Worm (Caenorhabditis elegans) whole organism, late embryonic: ENCODE measurements around the gene Y55F3AM.21.

Experiments
- C08G9.2 ChIP-seq: sonication (generic microtip); optimal IDR thresholded peaks from 2 replicates; lab custom pipeline; 2016; ENCODE audit warnings: mild to moderate bottlenecking, missing genetic modification characterization, moderate library complexity, missing compliant biosample characterization
- C38D4.7 ChIP-seq: fragments of 200-800 bp; sonication (Bioruptor generic); optimal IDR thresholded peaks from 2 replicates; lab custom pipeline; 2018; ENCODE audit warnings: mild to moderate bottlenecking, missing genetic modification characterization, moderate library complexity, missing compliant biosample characterization
- T23F11.4 ChIP-seq: fragments of 200-800 bp; sonication (Bioruptor generic); optimal IDR thresholded peaks from 2 replicates; lab custom pipeline; 2018; ENCODE audit warnings: mild to moderate bottlenecking, missing genetic modification characterization, missing compliant biosample characterization
- Y22D7AL.16 ChIP-seq: sonication (generic microtip); optimal IDR thresholded peaks from 2 replicates; lab custom pipeline; 2016; ENCODE audit warnings: missing genetic modification characterization, missing compliant biosample characterization
- ahr-1 ChIP-seq: sonication (generic microtip); optimal IDR thresholded peaks from 2 replicates; lab custom pipeline; 2016; ENCODE audit warnings: missing genetic modification characterization, missing compliant biosample characterization
- ama-1 ChIP-seq: fragments of 150-350 bp; optimal IDR thresholded peaks from 2 replicates; lab custom pipeline; 2014
- ceh-14 ChIP-seq: sonication (generic microtip); optimal IDR thresholded peaks from 2 replicates; lab custom pipeline; 2016; ENCODE audit warnings: missing genotype, missing genetic modification characterization, missing compliant biosample characterization
- ceh-18 ChIP-seq: sonication (generic microtip); optimal IDR thresholded peaks from 2 replicates; lab custom pipeline; 2016; ENCODE audit warnings: missing genetic modification characterization, missing compliant biosample characterization
- ceh-19 ChIP-seq: fragments of 200-800 bp; sonication (Bioruptor generic); optimal IDR thresholded peaks from 2 replicates; lab custom pipeline; 2018; ENCODE audit warnings: mild to moderate bottlenecking, missing genetic modification characterization, missing compliant biosample characterization
- ceh-2 ChIP-seq: sonication (generic microtip); optimal IDR thresholded peaks from 2 replicates; lab custom pipeline; 2016; ENCODE audit warnings: missing genotype, missing genetic modification characterization, missing compliant biosample characterization
- ceh-24 ChIP-seq: sonication (generic microtip); optimal IDR thresholded peaks from 2 replicates; lab custom pipeline; 2016; ENCODE audit warnings: mild to moderate bottlenecking, missing genetic modification characterization, missing compliant biosample characterization
- ceh-30 ChIP-seq: fragments of 150-350 bp; optimal IDR thresholded peaks from 2 replicates; lab custom pipeline; 2014; ENCODE audit warnings: missing biosample characterization, missing genetic modification characterization
- ceh-31 ChIP-seq: sonication (generic microtip); optimal IDR thresholded peaks from 2 replicates; lab custom pipeline; 2016; ENCODE audit warnings: missing genetic modification characterization, missing compliant biosample characterization
- ceh-34 ChIP-seq: sonication (generic microtip); optimal IDR thresholded peaks from 2 replicates; lab custom pipeline; 2016; ENCODE audit warnings: mild to moderate bottlenecking, missing genetic modification characterization, missing compliant biosample characterization
- ceh-48 ChIP-seq: sonication (generic microtip); optimal IDR thresholded peaks from 2 replicates; lab custom pipeline; 2016; ENCODE audit warnings: missing genetic modification characterization, inconsistent platforms, missing compliant biosample characterization
- ceh-9 ChIP-seq: sonication (generic microtip); optimal IDR thresholded peaks from 2 replicates; lab custom pipeline; 2016; ENCODE audit warnings: mild to moderate bottlenecking, missing genetic modification characterization, inconsistent platforms, missing compliant biosample characterization
- che-1 ChIP-seq: sonication (generic microtip); optimal IDR thresholded peaks from 2 replicates; lab custom pipeline; 2016; ENCODE audit warnings: mild to moderate bottlenecking, missing genetic modification characterization, missing compliant biosample characterization
- dmd-4 ChIP-seq: sonication (generic microtip); optimal IDR thresholded peaks from 2 replicates; lab custom pipeline; 2016; ENCODE audit warnings: borderline replicate concordance, missing genetic modification characterization, missing compliant biosample characterization
- dve-1 ChIP-seq: sonication (generic microtip); optimal IDR thresholded peaks from 2 replicates; lab custom pipeline; 2017; ENCODE audit warnings: antibody characterized with exemption, mild to moderate bottlenecking, missing genetic modification characterization, missing compliant biosample characterization
- elt-2 ChIP-seq: sonication (generic microtip); optimal IDR thresholded peaks from 2 replicates; lab custom pipeline; 2016; ENCODE audit warnings: missing genetic modification reagents, missing genetic modification characterization, missing compliant biosample characterization
- elt-4 ChIP-seq: sonication (generic microtip); optimal IDR thresholded peaks from 2 replicates; lab custom pipeline; 2016; ENCODE audit warnings: missing genetic modification characterization, missing compliant biosample characterization
- ets-4 ChIP-seq: sonication (generic microtip); optimal IDR thresholded peaks from 2 replicates; lab custom pipeline; 2016; ENCODE audit warnings: missing genetic modification characterization, missing compliant biosample characterization
- eyg-1 ChIP-seq: sonication (generic microtip); optimal IDR thresholded peaks from 2 replicates; lab custom pipeline; 2016; ENCODE audit warnings: missing genotype, missing genetic modification characterization, missing compliant biosample characterization
- gmeb-2 ChIP-seq: sonication (generic microtip); optimal IDR thresholded peaks from 2 replicates; lab custom pipeline; 2016; ENCODE audit warnings: missing genetic modification characterization, inconsistent platforms, missing compliant biosample characterization
- hlh-13 ChIP-seq: fragments of 200-800 bp; sonication (Bioruptor generic); optimal IDR thresholded peaks from 2 replicates; lab custom pipeline; 2018; ENCODE audit warnings: mild to moderate bottlenecking, missing genetic modification characterization, missing compliant biosample characterization
- hlh-30 ChIP-seq: sonication (generic microtip); optimal IDR thresholded peaks from 2 replicates; lab custom pipeline; 2017; ENCODE audit warnings: antibody characterized with exemption, missing genetic modification characterization, missing compliant biosample characterization; ENCODE audit not compliant: insufficient read depth
- lim-6 ChIP-seq: sonication (generic microtip); optimal IDR thresholded peaks from 2 replicates; lab custom pipeline; 2016; ENCODE audit warnings: missing genetic modification characterization, missing compliant biosample characterization
- lin-11 ChIP-seq: fragments of 200-800 bp; sonication (Bioruptor generic); optimal IDR thresholded peaks from 2 replicates; lab custom pipeline; 2018; ENCODE audit warnings: mild to moderate bottlenecking, missing genetic modification characterization, missing compliant biosample characterization
- madf-2 ChIP-seq: sonication (generic microtip); optimal IDR thresholded peaks from 2 replicates; lab custom pipeline; 2017; ENCODE audit warnings: missing genetic modification characterization, missing compliant biosample characterization
- nhr-232 ChIP-seq: sonication (generic microtip); optimal IDR thresholded peaks from 2 replicates; lab custom pipeline; 2016; ENCODE audit warnings: missing genetic modification characterization, missing compliant biosample characterization
- odd-2 ChIP-seq: sonication (generic microtip); optimal IDR thresholded peaks from 2 replicates; lab custom pipeline; 2017; ENCODE audit warnings: antibody characterized with exemption, mild to moderate bottlenecking, missing genetic modification characterization, missing compliant biosample characterization
- pag-3 ChIP-seq: sonication (generic microtip); optimal IDR thresholded peaks from 2 replicates; lab custom pipeline; 2016; ENCODE audit warnings: missing compliant biosample characterization, missing genetic modification characterization, borderline replicate concordance
- pat-9 ChIP-seq: fragments of 200-800 bp; sonication (Bioruptor generic); optimal IDR thresholded peaks from 2 replicates; lab custom pipeline; 2018; ENCODE audit warnings: mild to moderate bottlenecking, missing genetic modification characterization, moderate library complexity, missing compliant biosample characterization
- pax-1 ChIP-seq: fragments of 150-350 bp; optimal IDR thresholded peaks from 2 replicates; lab custom pipeline; 2014; ENCODE audit warnings: missing biosample characterization, missing genetic modification characterization
- pha-2 ChIP-seq: sonication (generic microtip); optimal IDR thresholded peaks from 2 replicates; lab custom pipeline; 2017; ENCODE audit warnings: mild to moderate bottlenecking, missing genetic modification characterization, missing compliant biosample characterization
- pha-4 ChIP-seq: fragments of 150-350 bp; optimal IDR thresholded peaks from 2 replicates; lab custom pipeline; 2018; ENCODE audit warnings: missing biosample characterization, missing genetic modification reagents, missing genetic modification characterization
- pros-1 ChIP-seq: fragments of 150-350 bp; optimal IDR thresholded peaks from 2 replicates; lab custom pipeline; 2014; ENCODE audit warnings: missing biosample characterization, missing genetic modification reagents, missing genetic modification characterization
- ref-2 ChIP-seq: sonication (generic microtip); optimal IDR thresholded peaks from 2 replicates; lab custom pipeline; 2016; ENCODE audit warnings: missing genetic modification characterization, missing compliant biosample characterization
- tbx-2 ChIP-seq: sonication (generic microtip); optimal IDR thresholded peaks from 2 replicates; lab custom pipeline; 2016; ENCODE audit warnings: missing genetic modification characterization, missing compliant biosample characterization
- tbx-7 ChIP-seq: sonication (generic microtip); optimal IDR thresholded peaks from 2 replicates; lab custom pipeline; 2016; ENCODE audit warnings: missing genotype, missing genetic modification characterization, missing compliant biosample characterization
- ttx-3 ChIP-seq: sonication (generic microtip); optimal IDR thresholded peaks from 2 replicates; lab custom pipeline; 2016; ENCODE audit warnings: missing genetic modification reagents, missing genetic modification characterization, missing compliant biosample characterization
- unc-3 ChIP-seq, 2 experiments: fragments of 200-800 bp in 1 of 2; sonication (Bioruptor generic) in 1 of 2; sonication (generic microtip) in 1 of 2; conservative IDR thresholded peaks in 1 of 2; optimal IDR thresholded peaks in 1 of 2; 2 replicates each; pipeline versions ENCODE4 v1.3.6 to Lab custom; 2016 to 2022; ENCODE audit warnings: missing compliant biosample characterization in 2 of 2, missing genetic modification characterization in 2 of 2, missing genetic modification reagents in 1 of 2
- unc-42 ChIP-seq: sonication (generic microtip); optimal IDR thresholded peaks from 2 replicates; lab custom pipeline; 2016; ENCODE audit warnings: missing genotype, missing genetic modification characterization, missing compliant biosample characterization
- unc-86 ChIP-seq: sonication (generic microtip); optimal IDR thresholded peaks from 2 replicates; lab custom pipeline; 2016; ENCODE audit warnings: missing genetic modification characterization, missing compliant biosample characterization
- ztf-16 ChIP-seq: sonication (generic microtip); optimal IDR thresholded peaks from 2 replicates; lab custom pipeline; 2017; ENCODE audit warnings: missing genetic modification characterization, missing compliant biosample characterization

The Y55F3AM.21 gene

DNA sequence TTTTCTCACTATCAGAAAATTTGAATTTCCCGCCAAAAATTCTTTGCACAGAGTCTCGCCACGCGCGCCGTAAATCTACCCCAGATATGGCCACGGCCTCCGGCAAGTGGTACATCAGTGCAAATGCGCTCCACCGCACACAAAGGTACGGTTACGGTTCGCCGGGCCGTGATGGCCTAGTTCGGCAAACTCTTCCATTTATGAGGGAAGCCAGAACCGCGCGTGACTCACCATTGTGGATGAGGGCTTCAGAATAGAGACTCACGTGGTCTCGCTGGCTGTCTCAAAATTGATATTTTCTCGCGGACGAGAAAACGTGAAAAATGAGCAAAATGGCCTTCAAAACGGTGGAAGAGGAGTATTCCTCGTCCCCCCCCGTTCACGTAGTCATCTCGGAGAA, 31.7 kb downstream of the Y55F3AM.21 start:
- TF ChIP-seq ceh-30 (no peak), elt-4 (tag; lab: Kevin White, UChicago) (no peak), ceh-31 (tag; lab: Kevin White, UChicago) (peak; percentile 9), ref-2 (peak; percentile 23)

DNA sequence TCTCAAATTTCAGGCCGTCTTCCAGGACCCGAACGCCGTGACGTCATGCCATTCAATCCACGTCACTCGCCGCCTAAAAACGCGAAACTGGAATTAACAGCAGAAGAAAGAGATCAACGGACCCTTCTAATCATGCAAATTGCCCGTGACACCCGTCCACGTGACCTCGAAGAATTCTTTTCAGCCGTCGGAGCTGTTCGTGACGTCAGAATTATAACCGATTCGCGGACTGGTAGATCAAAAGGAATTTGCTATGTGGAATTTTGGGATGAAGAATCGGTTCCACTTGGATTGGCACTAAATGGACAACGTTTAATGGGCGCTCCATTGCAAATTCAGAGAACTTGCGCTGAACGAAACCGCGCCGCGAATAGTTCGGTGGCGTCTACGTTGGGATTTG, 36.1 kb downstream of the Y55F3AM.21 start:
- TF ChIP-seq dve-1 (tag; lab: Kevin White, UChicago) (no peak), T23F11.4 (GFP tag; lab: Kevin White, UChicago) (no peak), ceh-24 (tag; lab: Kevin White, UChicago) (no peak), ceh-2 (tag; lab: Kevin White, UChicago) (no peak), ref-2 (no peak), ceh-19 (GFP tag; lab: Kevin White, UChicago) (no peak), ceh-34 (no peak), pat-9 (tag; lab: Kevin White, UChicago) (no peak), eyg-1 (tag; lab: Kevin White, UChicago) (no peak), tbx-7 (tag; lab: Kevin White, UChicago) (no peak), lim-6 (tag; lab: Kevin White, UChicago) (no peak), ztf-16 (tag; lab: Kevin White, UChicago) (no peak), hlh-13 (GFP tag; lab: Kevin White, UChicago) (no peak), ceh-30 (no peak), C08G9.2 (tag; lab: Kevin White, UChicago) (no peak), ama-1 (lab: Kevin White, UChicago) (no peak), ahr-1 (tag; lab: Kevin White, UChicago) (no peak), ceh-14 (tag; lab: Kevin White, UChicago) (no peak), hlh-30 (tag; lab: Kevin White, UChicago) (no peak)

DNA sequence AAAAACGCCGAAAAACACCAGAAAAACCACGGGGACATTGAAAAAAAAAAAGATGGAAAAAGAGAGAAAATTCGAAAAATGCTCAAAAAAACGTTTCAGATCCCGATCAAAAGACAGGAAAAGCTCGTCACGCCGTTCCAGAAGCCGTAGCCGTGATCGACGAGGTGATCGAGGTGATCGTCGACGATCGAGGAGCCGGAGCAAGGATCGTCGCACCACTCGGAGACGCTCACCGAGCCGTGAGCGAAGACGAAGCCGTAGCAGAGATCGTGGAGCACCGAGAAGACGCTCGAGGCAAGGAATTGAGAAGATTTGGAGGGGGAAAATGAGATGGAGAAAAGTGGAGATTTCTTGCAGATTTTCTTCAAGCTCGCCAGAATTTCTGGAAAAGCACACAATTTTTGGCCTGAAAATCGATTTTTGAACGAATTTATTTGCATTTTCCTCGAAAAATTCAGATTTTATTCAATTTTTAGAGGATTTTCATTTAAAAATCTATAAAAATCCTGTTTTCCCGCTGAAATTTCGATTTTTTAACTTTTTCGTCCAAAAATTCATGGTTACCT, 38.2 kb downstream of the Y55F3AM.21 start:
- TF ChIP-seq pax-1 (tag; lab: Kevin White, UChicago): no peak
- no peak for TF ChIP-seq lin-11 (tag; lab: Kevin White, UChicago)
- TF ChIP-seq pha-2 (tag; lab: Kevin White, UChicago): no peak
- TF ChIP-seq ets-4 (tag; lab: Kevin White, UChicago): no peak
- TF ChIP-seq pat-9 (tag; lab: Kevin White, UChicago): no peak
- no peak for TF ChIP-seq pros-1 (tag; lab: Kevin White, UChicago)
- no peak for TF ChIP-seq unc-3 (GFP tag; conservative IDR thresholded peaks at IDR 0.05; lab: Robert Waterston, UW)
- no peak for TF ChIP-seq unc-3 (tag; optimal IDR thresholded peaks at IDR 0.05; lab: Kevin White, UChicago)
- TF ChIP-seq ceh-19 (GFP tag; lab: Kevin White, UChicago): no peak
- no peak for TF ChIP-seq dve-1 (tag; lab: Kevin White, UChicago)
- no peak for TF ChIP-seq Y22D7AL.16 (tag; lab: Kevin White, UChicago)
- TF ChIP-seq gmeb-2 (tag; lab: Kevin White, UChicago): no peak
- TF ChIP-seq ceh-9: no peak
- no peak for TF ChIP-seq unc-86
- TF ChIP-seq dmd-4 (tag; lab: Kevin White, UChicago): no peak
- no peak for TF ChIP-seq odd-2 (tag; lab: Kevin White, UChicago)
- TF ChIP-seq ref-2: no peak
- TF ChIP-seq, all 69 proteins: peak for 0

DNA sequence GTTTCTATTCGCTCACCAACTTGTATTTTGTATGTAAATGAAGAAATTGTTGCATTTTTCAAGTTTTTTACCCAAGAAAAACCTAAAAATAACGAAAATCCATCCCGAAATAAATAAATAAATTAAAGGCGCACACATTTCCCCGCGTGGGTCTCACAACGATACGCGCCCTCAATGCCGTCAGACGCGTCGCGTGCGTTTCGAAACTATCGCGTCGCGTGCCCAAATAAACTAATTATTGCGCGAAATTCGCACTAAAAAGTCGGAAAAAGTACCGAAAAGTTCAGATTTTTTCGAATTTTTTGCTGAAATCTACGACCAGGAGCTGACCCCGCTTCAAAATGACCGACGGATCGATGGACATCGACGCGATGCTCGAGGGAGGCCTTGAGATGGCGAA, 39.0 kb downstream of the Y55F3AM.21 start, which contains the start of gene rbm-39:
Gene rbm-39, plus strand, starts transcription at position 178 of the 400 bp plus-strand sequence.
- no peak for TF ChIP-seq elt-2 (tag; lab: Kevin White, UChicago)
- TF ChIP-seq nhr-232 (tag; lab: Kevin White, UChicago): no peak
- TF ChIP-seq unc-42: peak; percentile 99
- TF ChIP-seq unc-86: no peak
- peak; percentile 5 for TF ChIP-seq ceh-48
- peak; percentile 40 for TF ChIP-seq pax-1 (tag; lab: Kevin White, UChicago)
- no peak for TF ChIP-seq ceh-9
- TF ChIP-seq ets-4 (tag; lab: Kevin White, UChicago): no peak
- TF ChIP-seq ceh-14 (tag; lab: Kevin White, UChicago): peak; percentile 43
- peak; percentile 22 for TF ChIP-seq ceh-18 (tag; lab: Kevin White, UChicago)
- peak; percentile 55 for TF ChIP-seq ceh-31 (tag; lab: Kevin White, UChicago)
- no peak for TF ChIP-seq C38D4.7
- TF ChIP-seq tbx-2 (tag; lab: Kevin White, UChicago): peak; percentile 43
- TF ChIP-seq ceh-2 (tag; lab: Kevin White, UChicago): peak; percentile 18
- TF ChIP-seq pha-4 (tag; lab: Kevin White, UChicago): no peak
- TF ChIP-seq hlh-30 (tag; lab: Kevin White, UChicago): peak; percentile 83
- no peak for TF ChIP-seq pag-3
- no peak for TF ChIP-seq ceh-30
- peak; percentile 39 for TF ChIP-seq ceh-34
- peak; percentile 21 for TF ChIP-seq madf-2
- peak; percentile 11 for TF ChIP-seq pha-2 (tag; lab: Kevin White, UChicago)
- no peak for TF ChIP-seq ttx-3 (tag; lab: Kevin White, UChicago)
- no peak for TF ChIP-seq che-1
